Worm (Caenorhabditis elegans) whole organism, L4/young adult: ENCODE measurements around the gene col-10.

ENCODE experiments used
- W03F9.2 ChIP-seq: fragments of 150-350 bp; optimal IDR thresholded peaks from 2 replicates; lab custom pipeline; 2014; ENCODE audit warnings: missing biosample characterization, missing genetic modification characterization
- dao-5 ChIP-seq: sonication (generic microtip); optimal IDR thresholded peaks from 2 replicates; lab custom pipeline; 2016; ENCODE audit warnings: missing genotype, missing genetic modification characterization, moderate library complexity, missing compliant biosample characterization
- him-1 ChIP-seq: sonication (generic microtip); optimal IDR thresholded peaks from 2 replicates; lab custom pipeline; 2016; ENCODE audit warnings: missing genotype, missing genetic modification reagents, missing genetic modification characterization, missing compliant biosample characterization

ce11 chrV:9122004-9122403 is 43.1 kb downstream of the col-10 start, which contains the start of gene F21C10.13:
- TF ChIP-seq him-1 (tag; lab: Kevin White, UChicago) (no peak), dao-5 (tag; lab: Kevin White, UChicago) (no peak), W03F9.2 (no peak)
